Worm (Caenorhabditis elegans): ENCODE data around the gene dhs-22.

The dhs-22 gene

ce11 chrV:14378052-14378451 lies 43.2 kb downstream of the dhs-22 start:
- TF ChIP-seq atf-7 (tag; optimal IDR thresholded peaks at IDR 0.05) (no peak), ceh-27 (GFP tag; optimal IDR thresholded peaks at IDR 0.05) (no peak), efl-1 (GFP tag; optimal IDR thresholded peaks at IDR 0.05) (no peak), lir-1 (GFP tag; conservative IDR thresholded peaks at IDR 0.05) (no peak)

ce11 chrV:14372774-14373173 lies 48.5 kb downstream of the dhs-22 start, which contains the start of gene unc-39:
unc-39 (plus strand) TSS chrV:14373074.
- TF ChIP-seq hmg-1.2 (GFP tag; IDR thresholded peaks at IDR 0.05): no peak
- TF ChIP-seq tbx-9 (tag; optimal IDR thresholded peaks at IDR 0.05; ENCODE audit: borderline replicate concordance): no peak
- no peak for TF ChIP-seq xnd-1 (tag; optimal IDR thresholded peaks at IDR 0.05)
- TF ChIP-seq sea-2 (GFP tag; IDR thresholded peaks at IDR 0.05): no peak
- TF ChIP-seq ama-1 (optimal IDR thresholded peaks at IDR 0.05): no peak
- no peak for TF ChIP-seq ama-1 (GFP tag; optimal IDR thresholded peaks at IDR 0.05)
- TF ChIP-seq ztf-3 (GFP tag; optimal IDR thresholded peaks at IDR 0.05): no peak
- TF ChIP-seq tbp1 (GFP tag; optimal IDR thresholded peaks at IDR 0.05): no peak
- no peak for TF ChIP-seq F23B12.7 (tag; optimal IDR thresholded peaks at IDR 0.05; ENCODE audit: insufficient read depth)
- no peak for TF ChIP-seq lin-54 (GFP tag; optimal IDR thresholded peaks at IDR 0.05)
- no peak for TF ChIP-seq F57C9.4 (tag; optimal IDR thresholded peaks at IDR 0.05)
- no peak for TF ChIP-seq dpl-1 (GFP tag; optimal IDR thresholded peaks at IDR 0.05)
- no peak for TF ChIP-seq tlf-1 (GFP tag; optimal IDR thresholded peaks at IDR 0.05)
- no peak for TF ChIP-seq ceh-58 (GFP tag; IDR thresholded peaks at IDR 0.05)
- TF ChIP-seq sdz-38 (tag; optimal IDR thresholded peaks at IDR 0.05): no peak
- no peak for TF ChIP-seq rec-8 (tag; optimal IDR thresholded peaks at IDR 0.05)
